Worm (Caenorhabditis elegans): ENCODE measurements around the gene lec-3.

ce11 chrII:10029044-10029443, 38.1 kb downstream of the lec-3 start:
- TF ChIP-seq tab-1 (GFP tag; IDR thresholded peaks at IDR 0.05): no peak
- TF ChIP-seq med-1 (GFP tag; optimal IDR thresholded peaks at IDR 0.05; ENCODE audit: insufficient read depth): no peak
